Fruit fly (Drosophila melanogaster) S2 (cell line): ENCODE measurements around the gene NPF.

Source experiments
- CG8478 ChIP-seq: fragments of >200 bp; optimal IDR thresholded peaks from 2 replicates; lab custom pipeline; 2018
- CTCF ChIP-seq, 2 experiments: fragments of >200 bp; optimal IDR thresholded peaks; 2 replicates each; lab custom pipeline; 2018

DNA sequence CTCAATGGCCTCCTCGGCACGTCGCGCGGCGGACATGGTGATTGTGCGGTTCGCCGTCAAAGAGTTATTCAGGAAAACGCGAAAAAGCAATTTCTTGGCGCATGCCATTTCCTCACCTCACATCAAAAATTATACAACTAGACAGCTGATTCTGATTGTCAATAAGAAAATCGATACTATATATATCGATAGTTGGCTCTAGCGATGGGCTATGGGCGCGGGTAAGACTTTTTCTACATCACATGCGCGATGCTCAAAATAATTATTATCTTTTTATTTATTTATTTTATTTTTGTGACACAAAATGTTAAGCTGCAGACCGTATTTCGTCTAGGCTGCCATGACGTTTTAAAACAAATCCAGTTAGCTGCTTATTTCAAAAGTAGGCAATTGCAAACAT lies 5.2 kb downstream of the NPF start, which contains the start of gene CG10340:
- peak in 1 of 2 experiments; percentile 10 for TF ChIP-seq CTCF (optimal IDR thresholded peaks at IDR 0.05; lab: Kevin White, UChicago)
- TF ChIP-seq CG8478: no peak
